Worm (Caenorhabditis elegans): Measurements from ENCODE around the gene nhr-128.

DNA sequence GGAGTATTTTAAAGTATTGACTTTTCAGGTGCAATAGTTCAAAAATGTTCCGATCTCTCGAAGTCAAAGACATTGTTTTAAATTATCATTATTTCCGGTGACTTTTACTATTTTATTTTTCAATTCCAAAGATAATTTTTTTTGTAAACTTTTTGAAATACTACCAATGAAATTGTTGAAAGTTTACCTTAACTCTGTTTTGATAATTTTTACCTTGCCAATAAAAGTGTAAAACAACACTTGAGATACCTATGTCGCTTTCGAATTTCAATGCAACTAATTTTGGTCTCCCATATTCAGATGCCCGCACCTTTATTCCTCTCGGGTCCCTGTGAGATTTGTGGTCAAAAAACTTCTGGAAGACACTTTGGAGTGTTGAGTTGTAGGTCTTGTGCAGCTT lies 3.3 kb downstream of the nhr-128 start, which contains the start of gene nhr-103:
- TF ChIP-seq elt-1 (tag; optimal IDR thresholded peaks at IDR 0.05; ENCODE audit: borderline replicate concordance, insufficient read depth) (no peak), lsy-2 (tag; optimal IDR thresholded peaks at IDR 0.05) (no peak), pha-4 (tag; optimal IDR thresholded peaks at IDR 0.05) (no peak), unc-62 (GFP tag; optimal IDR thresholded peaks at IDR 0.05) (no peak), ztf-11 (tag; optimal IDR thresholded peaks at IDR 0.05) (no peak), M03D4.4 (tag; optimal IDR thresholded peaks at IDR 0.05) (no peak), nhr-12 (tag; optimal IDR thresholded peaks at IDR 0.05) (no peak), lin-13 (tag; optimal IDR thresholded peaks at IDR 0.05) (no peak), ces-1 (GFP tag; optimal IDR thresholded peaks at IDR 0.05) (no peak), mep-1 (tag; optimal IDR thresholded peaks at IDR 0.05) (no peak), snpc-4 (tag; optimal IDR thresholded peaks at IDR 0.05) (no peak), nhr-76 (tag; optimal IDR thresholded peaks at IDR 0.05) (no peak)

All from whole organism, mixed stage, embryonic.